Fruit fly (Drosophila melanogaster) whole organism, embryonic: ENCODE data around the gene CG34049.

Experiments used
- Awh ChIP-seq: fragments of 200-800 bp; sonication (Bioruptor generic); IDR thresholded peaks from 2 replicates; pipeline ENCODE4, ENCODE4 v1.3.6; 2022; ENCODE audit warnings: missing biosample characterization, missing genetic modification characterization
- CG11696 ChIP-seq: fragments of 200-800 bp; sonication (Bioruptor generic); IDR thresholded peaks from 2 replicates; pipeline ENCODE4 v1.3.6; 2022; ENCODE audit warnings: missing biosample characterization, missing genetic modification characterization
- CG12104 ChIP-seq: fragments of 200-800 bp; sonication (Bioruptor generic); optimal IDR thresholded peaks from 3 replicates; lab custom pipeline; 2016; ENCODE audit warnings: missing biosample characterization, missing genetic modification characterization
- CG12219 ChIP-seq: fragments of 200-800 bp; sonication (Bioruptor generic); optimal IDR thresholded peaks from 3 replicates; lab custom pipeline; 2018; ENCODE audit warnings: missing biosample characterization, mild to moderate bottlenecking, missing genetic modification characterization
- CG12391 ChIP-seq: fragments of 200-800 bp; sonication (Bioruptor generic); optimal IDR thresholded peaks from 3 replicates; lab custom pipeline; 2018; ENCODE audit warnings: missing biosample characterization, mild to moderate bottlenecking, missing genetic modification characterization, moderate library complexity
- CG12659 ChIP-seq: fragments of 200-800 bp; sonication (Bioruptor generic); optimal IDR thresholded peaks from 3 replicates; lab custom pipeline; 2017; ENCODE audit warnings: mild to moderate bottlenecking, missing biosample characterization, missing genetic modification reagents, missing genetic modification characterization
- CG12769 ChIP-seq: fragments of 200-800 bp; sonication (Bioruptor generic); optimal IDR thresholded peaks from 2 replicates; lab custom pipeline; 2019; ENCODE audit warnings: missing biosample characterization, mild to moderate bottlenecking, missing genetic modification characterization, moderate library complexity
- CG13123 ChIP-seq: fragments of 200-800 bp; sonication (Bioruptor generic); optimal IDR thresholded peaks from 2 replicates; lab custom pipeline; 2016; ENCODE audit warnings: missing biosample characterization, missing genetic modification characterization
- CG13894 ChIP-seq: fragments of 200-800 bp; sonication (Bioruptor generic); optimal IDR thresholded peaks from 3 replicates; lab custom pipeline; 2018; ENCODE audit warnings: missing biosample characterization, mild to moderate bottlenecking, missing genetic modification characterization, moderate library complexity
- CG14050 ChIP-seq: fragments of 200-800 bp; sonication (Bioruptor generic); IDR thresholded peaks from 3 replicates; pipeline ENCODE4 v1.3.6; 2022; ENCODE audit warnings: missing biosample characterization, missing genetic modification characterization
- CG15479 ChIP-seq: fragments of 200-800 bp; sonication (Bioruptor generic); optimal IDR thresholded peaks from 3 replicates; lab custom pipeline; 2019; ENCODE audit warnings: missing biosample characterization, mild to moderate bottlenecking, missing genetic modification characterization, moderate library complexity
- CG17802 ChIP-seq: fragments of 200-800 bp; sonication (Bioruptor generic); optimal IDR thresholded peaks from 2 replicates; lab custom pipeline; 2018; ENCODE audit warnings: missing biosample characterization, mild to moderate bottlenecking, missing genetic modification characterization, moderate library complexity
- CG17829 ChIP-seq: fragments of 200-800 bp; optimal IDR thresholded peaks from 2 replicates; lab custom pipeline; 2019; ENCODE audit warnings: missing biosample characterization, mild to moderate bottlenecking, missing genetic modification characterization, moderate library complexity
- CG18476 ChIP-seq: fragments of 200-800 bp; sonication (Bioruptor generic); optimal IDR thresholded peaks from 2 replicates; lab custom pipeline; 2016; ENCODE audit warnings: missing biosample characterization, mild to moderate bottlenecking, missing genetic modification characterization
- CG18599 ChIP-seq: fragments of 200-800 bp; sonication (Bioruptor generic); optimal IDR thresholded peaks from 3 replicates; lab custom pipeline; 2017; ENCODE audit warnings: missing biosample characterization, missing genetic modification characterization, mild to moderate bottlenecking, moderate library complexity, missing genetic modification reagents
- CG2202 ChIP-seq: fragments of 200-800 bp; sonication (Bioruptor generic); optimal IDR thresholded peaks from 2 replicates; lab custom pipeline; 2018; ENCODE audit warnings: missing biosample characterization, mild to moderate bottlenecking, missing genetic modification characterization
- CG3065 ChIP-seq: fragments of 200-800 bp; sonication (Bioruptor generic); optimal IDR thresholded peaks from 2 replicates; lab custom pipeline; 2016; ENCODE audit warnings: missing biosample characterization, missing genetic modification characterization
- CG5953 ChIP-seq: fragments of 200-800 bp; sonication (Bioruptor generic); IDR thresholded peaks from 2 replicates; pipeline ENCODE4 v1.3.6; 2022; ENCODE audit warnings: missing biosample characterization, missing genetic modification characterization
- CG6272 ChIP-seq: fragments of 200-800 bp; sonication (Bioruptor generic); IDR thresholded peaks from 2 replicates; pipeline ENCODE4 v1.3.6; 2022; ENCODE audit warnings: missing biosample characterization, missing genetic modification characterization
- CG6683 ChIP-seq: fragments of 200-800 bp; sonication (Bioruptor generic); optimal IDR thresholded peaks from 2 replicates; lab custom pipeline; 2017; ENCODE audit warnings: missing biosample characterization, mild to moderate bottlenecking, missing genetic modification characterization, missing genetic modification reagents
- CG7745 ChIP-seq: fragments of 200-800 bp; sonication (Bioruptor generic); optimal IDR thresholded peaks from 2 replicates; lab custom pipeline; 2018; ENCODE audit warnings: missing biosample characterization, mild to moderate bottlenecking, missing genetic modification characterization, moderate library complexity
- CG9215 ChIP-seq: fragments of 200-800 bp; sonication (Bioruptor generic); IDR thresholded peaks from 2 replicates; pipeline ENCODE4 v1.3.6; 2022; ENCODE audit warnings: missing biosample characterization, missing genetic modification characterization
- CG9437 ChIP-seq: fragments of 200-800 bp; sonication (Bioruptor generic); optimal IDR thresholded peaks from 2 replicates; lab custom pipeline; 2018; ENCODE audit warnings: missing biosample characterization, mild to moderate bottlenecking, missing genetic modification characterization
- CkIIα-i1 ChIP-seq: fragments of 200-800 bp; sonication (Bioruptor generic); IDR thresholded peaks from 2 replicates; pipeline ENCODE4 v1.3.6; 2022; ENCODE audit warnings: missing biosample characterization, missing genetic modification characterization
- Hr39 ChIP-seq: fragments of >200 bp; optimal IDR thresholded peaks from 2 replicates; lab custom pipeline; 2017
- Lhr ChIP-seq: fragments of 200-800 bp; sonication (Bioruptor generic); optimal IDR thresholded peaks from 3 replicates; lab custom pipeline; 2017; ENCODE audit warnings: mild to moderate bottlenecking, missing biosample characterization, missing genetic modification reagents, missing genetic modification characterization
- Oli ChIP-seq: fragments of 200-800 bp; sonication (Bioruptor generic); optimal IDR thresholded peaks from 2 replicates; lab custom pipeline; 2018; ENCODE audit warnings: missing biosample characterization, mild to moderate bottlenecking, missing genetic modification characterization, moderate library complexity
- Ssrp ChIP-seq: fragments of 200-800 bp; sonication (Bioruptor generic); optimal IDR thresholded peaks from 2 replicates; lab custom pipeline; 2018; ENCODE audit warnings: missing biosample characterization, mild to moderate bottlenecking, missing genetic modification characterization, moderate library complexity
- Taf1 ChIP-seq: fragments of 200-800 bp; sonication (Bioruptor generic); IDR thresholded peaks from 2 replicates; pipeline ENCODE4 v1.3.6; 2022; ENCODE audit warnings: missing biosample characterization, missing genetic modification characterization
- Xrp1 ChIP-seq: fragments of 200-800 bp; sonication (Bioruptor generic); IDR thresholded peaks from 2 replicates; pipeline ENCODE4 v1.3.6; 2022; ENCODE audit warnings: missing biosample characterization, missing genetic modification characterization
- ato ChIP-seq: fragments of 200-800 bp; sonication (Bioruptor generic); IDR thresholded peaks from 2 replicates; pipeline ENCODE4 v1.3.6; 2022; ENCODE audit warnings: missing biosample characterization, missing genetic modification characterization; ENCODE audit not compliant: partially characterized antibody
- bowl ChIP-seq: fragments of 200-800 bp; sonication (Bioruptor generic); IDR thresholded peaks from 2 replicates; pipeline ENCODE4 v1.3.6; 2022; ENCODE audit warnings: missing biosample characterization, missing genetic modification characterization
- bsh ChIP-seq, 2 experiments: fragments of 200-800 bp; sonication (Bioruptor generic); optimal IDR thresholded peaks; 2 replicates each; lab custom pipeline; 2017 to 2018; ENCODE audit warnings: mild to moderate bottlenecking in 2 of 2, missing biosample characterization in 2 of 2, missing genetic modification characterization in 2 of 2, moderate library complexity in 1 of 2
- cato ChIP-seq: fragments of 200-800 bp; sonication (Bioruptor generic); optimal IDR thresholded peaks from 2 replicates; lab custom pipeline; 2016; ENCODE audit warnings: missing biosample characterization, missing genetic modification characterization, borderline replicate concordance
- chif ChIP-seq, 2 experiments: fragments of 200-800 bp; sonication (Bioruptor generic); optimal IDR thresholded peaks; 3 replicates each; lab custom pipeline; 2016; ENCODE audit warnings: missing biosample characterization in 2 of 2, missing genetic modification characterization in 2 of 2
- exex ChIP-seq: fragments of 200-800 bp; sonication (Bioruptor generic); optimal IDR thresholded peaks from 4 replicates; lab custom pipeline; 2018; ENCODE audit warnings: missing biosample characterization, mild to moderate bottlenecking, missing genetic modification characterization, moderate library complexity
- fru ChIP-seq: fragments of >200 bp; optimal IDR thresholded peaks from 2 replicates; lab custom pipeline; 2017
- gro ChIP-seq: fragments of 200-800 bp; sonication (Bioruptor generic); optimal IDR thresholded peaks from 2 replicates; lab custom pipeline; 2016; ENCODE audit warnings: missing biosample characterization, missing genetic modification characterization
- h ChIP-seq: fragments of >200 bp; optimal IDR thresholded peaks from 2 replicates; lab custom pipeline; 2017
- hth ChIP-seq: fragments of >200 bp; optimal IDR thresholded peaks from 2 replicates; lab custom pipeline; 2017; ENCODE audit warnings: inconsistent platforms
- jigr1 ChIP-seq: fragments of 200-800 bp; sonication (Bioruptor generic); IDR thresholded peaks from 3 replicates; pipeline ENCODE4 v1.3.6; 2022; ENCODE audit warnings: missing biosample characterization, missing genetic modification characterization
- kay ChIP-seq: fragments of 200-800 bp; sonication (Bioruptor generic); optimal IDR thresholded peaks from 2 replicates; lab custom pipeline; 2016; ENCODE audit warnings: missing biosample characterization, missing genetic modification characterization
- lbe ChIP-seq: fragments of 200-800 bp; sonication (Bioruptor generic); optimal IDR thresholded peaks from 2 replicates; lab custom pipeline; 2016; ENCODE audit warnings: missing biosample characterization, mild to moderate bottlenecking, missing genetic modification characterization
- mirr ChIP-seq: fragments of 200-800 bp; sonication (Bioruptor generic); optimal IDR thresholded peaks from 3 replicates; lab custom pipeline; 2018; ENCODE audit warnings: missing biosample characterization, mild to moderate bottlenecking, missing genetic modification characterization
- oc ChIP-seq: fragments of 200-800 bp; sonication (Bioruptor generic); optimal IDR thresholded peaks from 2 replicates; lab custom pipeline; 2018; ENCODE audit warnings: missing biosample characterization, mild to moderate bottlenecking, missing genetic modification characterization, moderate library complexity
- ro ChIP-seq: fragments of 200-800 bp; sonication (Bioruptor generic); IDR thresholded peaks from 2 replicates; pipeline ENCODE4 v1.3.6; 2022; ENCODE audit warnings: missing biosample characterization, missing genetic modification characterization
- salm ChIP-seq: fragments of 200-800 bp; sonication (Bioruptor generic); optimal IDR thresholded peaks from 2 replicates; lab custom pipeline; 2018; ENCODE audit warnings: missing biosample characterization, mild to moderate bottlenecking, missing genetic modification characterization
- sens ChIP-seq: fragments of 200-800 bp; sonication (Bioruptor generic); peaks from one replicate; lab custom pipeline; 2016; ENCODE audit warnings: missing biosample characterization, missing genetic modification characterization
- shn ChIP-seq: fragments of 200-800 bp; sonication (Bioruptor generic); optimal IDR thresholded peaks from 3 replicates; lab custom pipeline; 2016; ENCODE audit warnings: missing biosample characterization, missing genetic modification characterization
- sim ChIP-seq: fragments of 200-800 bp; sonication (Bioruptor generic); IDR thresholded peaks from 2 replicates; pipeline ENCODE4 v1.3.6; 2022; ENCODE audit warnings: missing biosample characterization, missing genetic modification characterization

CG34049 gene

dm6 chr2L:2226259-2227121 is 38.6 kb downstream of the CG34049 start, which contains the start of the genes CG15387 and sau:
TSS of gene CG15387 (minus strand) at chr2L:2226294.
TSS of gene sau (plus strand) at chr2L:2226342.
- peak; percentile 90 for TF ChIP-seq CG12659 (GFP tag; lab: Kevin White, UChicago)
- TF ChIP-seq Ssrp (tag; lab: Kevin White, UChicago), result peak; percentile 81
- TF ChIP-seq CG14050 (GFP tag; lab: Robert Waterston, UW), result peak; percentile 71
- peak; percentile 90 for TF ChIP-seq CG18599 (GFP tag; lab: Kevin White, UChicago)
- peak; percentile 47; the same call in 1 of the 2 replicates for TF ChIP-seq ro
- TF ChIP-seq Oli (tag; lab: Kevin White, UChicago), result peak; percentile 78
- no peak for TF ChIP-seq sim (GFP tag; lab: Robert Waterston, UW)
- TF ChIP-seq CG13894 (tag; lab: Kevin White, UChicago), result peak; percentile 90
- TF ChIP-seq CG12391 (tag; lab: Kevin White, UChicago), result peak; percentile 95
- peak; percentile 72 for TF ChIP-seq ato (GFP tag; lab: Robert Waterston, UW)
- TF ChIP-seq CG13123 (GFP tag; lab: Kevin White, UChicago), result peak; percentile 85
- peak; percentile 99 for TF ChIP-seq sens
- TF ChIP-seq cato (GFP tag; lab: Kevin White, UChicago), result peak; percentile 76
- peak; percentile 93 for TF ChIP-seq shn (GFP tag; lab: Kevin White, UChicago)
- TF ChIP-seq CkIIα-i1 (GFP tag; lab: Robert Waterston, UW), result no peak
- TF ChIP-seq Awh (GFP tag; lab: Robert Waterston, UW), result peak; percentile 65
- peak; percentile 77 for TF ChIP-seq CG6272 (GFP tag; lab: Robert Waterston, UW)
- TF ChIP-seq oc (tag; lab: Kevin White, UChicago), result peak; percentile 60
- peak; percentile 77 for TF ChIP-seq CG9215 (GFP tag; lab: Robert Waterston, UW)
- TF ChIP-seq lbe (GFP tag; lab: Kevin White, UChicago), result peak; percentile 90
- peak; percentile 85 for TF ChIP-seq CG9437 (GFP tag; lab: Kevin White, UChicago)
- TF ChIP-seq CG12769 (tag; lab: Kevin White, UChicago), result peak; percentile 83
- TF ChIP-seq CG7745 (tag; lab: Kevin White, UChicago), result no peak
- TF ChIP-seq CG12104 (GFP tag; lab: Kevin White, UChicago), result peak; percentile 81
- TF ChIP-seq CG6683 (GFP tag; lab: Kevin White, UChicago), result peak; percentile 58
- TF ChIP-seq CG12219 (GFP tag; lab: Kevin White, UChicago), result peak; percentile 69
- TF ChIP-seq jigr1 (GFP tag; lab: Robert Waterston, UW), result no peak
- peak; percentile 88 for TF ChIP-seq Xrp1 (GFP tag; lab: Robert Waterston, UW)
- TF ChIP-seq CG17802, result peak; percentile 66
- TF ChIP-seq chif (GFP tag; optimal IDR thresholded peaks at IDR 0.05; lab: Kevin White, UChicago), result peak; percentile 86 to 91
- peak; percentile 76 for TF ChIP-seq Lhr
- TF ChIP-seq exex (tag; lab: Kevin White, UChicago), result peak; percentile 73
- TF ChIP-seq CG15479, result peak; percentile 16
- peak; percentile 81 for TF ChIP-seq mirr (GFP tag; lab: Kevin White, UChicago)
- no peak for TF ChIP-seq fru (lab: Kevin White, UChicago)
- peak; percentile 79 for TF ChIP-seq CG5953 (GFP tag; lab: Robert Waterston, UW)
- TF ChIP-seq kay (GFP tag; lab: Kevin White, UChicago), result peak; percentile 89
- TF ChIP-seq bsh (GFP tag; optimal IDR thresholded peaks at IDR 0.05; lab: Kevin White, UChicago), result peak; percentile 36 to 87
- no peak for TF ChIP-seq Hr39
- TF ChIP-seq CG3065 (GFP tag; lab: Kevin White, UChicago), result peak; percentile 79
- no peak for TF ChIP-seq h (lab: Kevin White, UChicago)
- peak; percentile 69; the same call in 1 of the 2 replicates for TF ChIP-seq Taf1 (GFP tag; lab: Robert Waterston, UW)
- TF ChIP-seq CG18476, result peak; percentile 89
- peak; percentile 68 for TF ChIP-seq CG2202 (tag; lab: Kevin White, UChicago)
- no peak for TF ChIP-seq hth (lab: Kevin White, UChicago)
- peak; percentile 93 for TF ChIP-seq CG17829 (tag; lab: Kevin White, UChicago)
- peak; percentile 93 for TF ChIP-seq gro (GFP tag; lab: Kevin White, UChicago)
- TF ChIP-seq CG11696 (GFP tag; lab: Robert Waterston, UW), result no peak
- TF ChIP-seq salm (tag; lab: Kevin White, UChicago), result peak; percentile 58
- TF ChIP-seq bowl (GFP tag; lab: Robert Waterston, UW), result no peak
